Fruit fly (Drosophila melanogaster) Kc167 (cell line): ENCODE measurements around the gene CG10352.

Source experiments
- Myc ChIP-seq: fragments of >200 bp; optimal IDR thresholded peaks from 2 replicates; lab custom pipeline; 2017; ENCODE audit warnings: missing external identifiers
- Sin3A ChIP-seq: fragments of >200 bp; optimal IDR thresholded peaks from 2 replicates; lab custom pipeline; 2018; ENCODE audit warnings: missing external identifiers
- h ChIP-seq: fragments of >200 bp; optimal IDR thresholded peaks from 3 replicates; lab custom pipeline; 2018; ENCODE audit warnings: missing external identifiers
- insv ChIP-seq: fragments of >200 bp; optimal IDR thresholded peaks from 3 replicates; lab custom pipeline; 2018; ENCODE audit warnings: missing external identifiers
- psq ChIP-seq: fragments of >200 bp; optimal IDR thresholded peaks from 2 replicates; lab custom pipeline; 2017; ENCODE audit warnings: missing external identifiers
- ttk ChIP-seq: sonication (Bioruptor generic); optimal IDR thresholded peaks from 2 replicates; lab custom pipeline; 2017; ENCODE audit warnings: missing external identifiers

Gene CG10352

dm6 chrX:11895141-11895540, 18.2 kb upstream of the CG10352 start:
- TF ChIP-seq psq (lab: Kevin White, UChicago) (no peak), ttk (no peak), h (lab: Kevin White, UChicago) (no peak), insv (lab: Kevin White, UChicago) (no peak), Myc (lab: Kevin White, UChicago) (no peak), Sin3A (lab: Kevin White, UChicago) (no peak)

dm6 chrX:11894198-11894597, 17.2 kb upstream of the CG10352 start:
- no peak for TF ChIP-seq h (lab: Kevin White, UChicago)
- no peak for TF ChIP-seq insv (lab: Kevin White, UChicago)
- TF ChIP-seq ttk = no peak
- no peak for TF ChIP-seq Sin3A (lab: Kevin White, UChicago)
- TF ChIP-seq Myc (lab: Kevin White, UChicago) = no peak
- TF ChIP-seq psq (lab: Kevin White, UChicago) = no peak

dm6 chrX:11893643-11894042, 16.7 kb upstream of the CG10352 start, which contains the start of gene wisp:
wisp (plus strand) TSS chrX:11893943.
- TF ChIP-seq psq (lab: Kevin White, UChicago) (no peak), h (lab: Kevin White, UChicago) (no peak), ttk (no peak), insv (lab: Kevin White, UChicago) (no peak), Myc (lab: Kevin White, UChicago) (no peak)

- TF ChIP-seq insv (lab: Kevin White, UChicago) (no peak), psq (lab: Kevin White, UChicago) (no peak), h (lab: Kevin White, UChicago) (no peak), Myc (lab: Kevin White, UChicago) (no peak), Sin3A (lab: Kevin White, UChicago) (no peak), ttk (no peak)
Measured at dm6 chrX:11891682-11892179, 14.8 kb upstream of the CG10352 start, which contains the start of gene sicily. sicily (plus strand) TSS chrX:11891732.

- no peak for TF ChIP-seq insv (lab: Kevin White, UChicago)
- no peak for TF ChIP-seq h (lab: Kevin White, UChicago)
- no peak for TF ChIP-seq Sin3A (lab: Kevin White, UChicago)
- no peak for TF ChIP-seq psq (lab: Kevin White, UChicago)
- TF ChIP-seq ttk = no peak
- TF ChIP-seq Myc (lab: Kevin White, UChicago) = no peak
Measured at dm6 chrX:11888142-11888541, 11.2 kb upstream of the CG10352 start, which contains the start of gene CG1840. CG1840 (plus strand) TSS chrX:11888352.

dm6 chrX:11886976-11887375, 10.0 kb upstream of the CG10352 start, which contains the start of the genes CG10353 and SelG:
CG10353 (minus strand) TSS chrX:11887162.
SelG (plus strand) TSS chrX:11887284.
- no peak for TF ChIP-seq Sin3A (lab: Kevin White, UChicago)
- TF ChIP-seq Myc (lab: Kevin White, UChicago) = no peak
- TF ChIP-seq insv (lab: Kevin White, UChicago) = no peak

dm6 chrX:11885356-11885755, 8.4 kb upstream of the CG10352 start:
- no peak for TF ChIP-seq psq (lab: Kevin White, UChicago)

dm6 chrX:11884134-11884533, 7.2 kb upstream of the CG10352 start:
- TF ChIP-seq insv (lab: Kevin White, UChicago) (no peak), h (lab: Kevin White, UChicago) (no peak), Sin3A (lab: Kevin White, UChicago) (no peak), ttk (no peak), Myc (lab: Kevin White, UChicago) (no peak), psq (lab: Kevin White, UChicago) (no peak)

dm6 chrX:11882447-11882846, 5.5 kb upstream of the CG10352 start:
- TF ChIP-seq insv (lab: Kevin White, UChicago) (no peak), psq (lab: Kevin White, UChicago) (no peak), h (lab: Kevin White, UChicago) (no peak), ttk (no peak), Sin3A (lab: Kevin White, UChicago) (no peak), Myc (lab: Kevin White, UChicago) (no peak)

dm6 chrX:11881686-11882085, 4.7 kb upstream of the CG10352 start:
- TF ChIP-seq h (lab: Kevin White, UChicago) = no peak
- no peak for TF ChIP-seq Myc (lab: Kevin White, UChicago)
- no peak for TF ChIP-seq psq (lab: Kevin White, UChicago)
- no peak for TF ChIP-seq ttk
- no peak for TF ChIP-seq insv (lab: Kevin White, UChicago)
- TF ChIP-seq Sin3A (lab: Kevin White, UChicago) = no peak

dm6 chrX:11875146-11875830, 1.7 kb downstream of the CG10352 start:
- TF ChIP-seq ttk (no peak), h (lab: Kevin White, UChicago) (no peak), Sin3A (lab: Kevin White, UChicago) (no peak), Myc (lab: Kevin White, UChicago) (no peak), psq (lab: Kevin White, UChicago) (no peak), insv (lab: Kevin White, UChicago) (no peak)

- TF ChIP-seq Myc (lab: Kevin White, UChicago) (no peak), h (lab: Kevin White, UChicago) (no peak), psq (lab: Kevin White, UChicago) (no peak), ttk (no peak), insv (lab: Kevin White, UChicago) (no peak), Sin3A (lab: Kevin White, UChicago) (no peak)
Measured at dm6 chrX:11873116-11873515, 3.9 kb downstream of the CG10352 start, which contains the start of gene CG15739. CG15739 (plus strand) TSS chrX:11873319.
